Worm (Caenorhabditis elegans) whole organism, L2 larva: ENCODE data around the gene D1086.10.
"Not testable (repeated sequence)": the region's sequence is repeated elsewhere in the genome, so short reads cannot be mapped to it uniquely, and the experiment has no call there.

Experiments used
- R02D3.7 ChIP-seq: fragments of 150-350 bp; optimal IDR thresholded peaks from 2 replicates; lab custom pipeline; 2014; ENCODE audit warnings: missing biosample characterization, missing genetic modification characterization
- Y55F3AM.14 ChIP-seq: fragments of 200-800 bp; sonication (Bioruptor generic); optimal IDR thresholded peaks from 2 replicates; lab custom pipeline; 2018; ENCODE audit warnings: mild to moderate bottlenecking, missing genetic modification characterization, missing compliant biosample characterization
- aly-2 ChIP-seq: fragments of 150-350 bp; optimal IDR thresholded peaks from 2 replicates; lab custom pipeline; 2014; ENCODE audit warnings: missing biosample characterization, missing genetic modification characterization
- ama-1 ChIP-seq: fragments of 150-350 bp; optimal IDR thresholded peaks from 2 replicates; lab custom pipeline; 2018; ENCODE audit warnings: inconsistent platforms
- blmp-1 ChIP-seq: sonication (generic microtip); optimal IDR thresholded peaks from 2 replicates; lab custom pipeline; 2017; ENCODE audit warnings: missing genetic modification characterization, mild to moderate bottlenecking, missing compliant biosample characterization, antibody characterized with exemption, moderate library complexity; ENCODE audit not compliant: insufficient read depth
- fos-1 ChIP-seq: fragments of 150-350 bp; optimal IDR thresholded peaks from 2 replicates; lab custom pipeline; 2014; ENCODE audit warnings: missing biosample characterization, missing genetic modification characterization
- nhr-12 ChIP-seq: fragments of 150-350 bp; optimal IDR thresholded peaks from 2 replicates; lab custom pipeline; 2014; ENCODE audit warnings: missing biosample characterization, missing genetic modification characterization
- nhr-23 ChIP-seq: fragments of 150-350 bp; optimal IDR thresholded peaks from 2 replicates; lab custom pipeline; 2014; ENCODE audit warnings: missing biosample characterization, missing genetic modification reagents, missing genetic modification characterization
- sma-9 ChIP-seq, 2 experiments: fragments of 150-350 bp in 1 of 2; sonication (generic microtip) in 1 of 2; optimal IDR thresholded peaks; 2 replicates each; lab custom pipeline; 2014 to 2016; ENCODE audit warnings: missing genetic modification characterization in 2 of 2, mild to moderate bottlenecking in 1 of 2, missing biosample characterization in 1 of 2, missing compliant biosample characterization in 1 of 2, missing genetic modification reagents in 1 of 2, moderate library complexity in 1 of 2
- snpc-4 ChIP-seq: fragments of 150-350 bp; optimal IDR thresholded peaks from 2 replicates; lab custom pipeline; 2014; ENCODE audit warnings: missing biosample characterization, missing genetic modification characterization
- unc-62 ChIP-seq: fragments of 150-350 bp; optimal IDR thresholded peaks from 2 replicates; lab custom pipeline; 2014; ENCODE audit warnings: missing biosample characterization, missing genetic modification reagents, missing genetic modification characterization
- ztf-1 ChIP-seq: fragments of 200-800 bp; sonication (Bioruptor generic); conservative IDR thresholded peaks from 2 replicates; pipeline ENCODE4 v1.3.6; 2022; ENCODE audit warnings: missing genetic modification characterization, missing compliant biosample characterization

ce11 chrV:14049274-14049673 is 33.3 kb upstream of the D1086.10 start, which contains the start of gene F58D12.1:
- TF ChIP-seq fos-1 (tag; lab: Kevin White, UChicago); ama-1; R02D3.7; aly-2 (tag; lab: Kevin White, UChicago); nhr-12 (tag; lab: Kevin White, UChicago); nhr-23; snpc-4 (tag; lab: Kevin White, UChicago); sma-9 (GFP tag; optimal IDR thresholded peaks at IDR 0.05; lab: Kevin White, UChicago); sma-9 (tag; optimal IDR thresholded peaks at IDR 0.05; lab: Kevin White, UChicago); blmp-1; Y55F3AM.14; unc-62 (GFP tag; lab: Kevin White, UChicago); ztf-1 (GFP tag; lab: Robert Waterston, UW): not testable (repeated sequence)
